Worm (Caenorhabditis elegans) whole organism, young adult: Measurements from ENCODE around the gene F41C3.1.

ENCODE experiments used
- C06A6.2 ChIP-seq: fragments of 200-800 bp; sonication (Bioruptor generic); conservative IDR thresholded peaks from 2 replicates; pipeline ENCODE4 v1.3.6; 2022; ENCODE audit warnings: missing genetic modification characterization, missing compliant biosample characterization
- ama-1 ChIP-seq, 3 experiments: fragments of 150-350 bp in 1 of 3; sonication (generic microtip) in 2 of 3; optimal IDR thresholded peaks; 2 replicates each; lab custom pipeline; 2014 to 2018; ENCODE audit warnings: missing biosample characterization in 2 of 3, missing genetic modification characterization in 2 of 3, missing genetic modification reagents in 2 of 3
- bed-2 ChIP-seq: fragments of 200-800 bp; sonication (Bioruptor generic); IDR thresholded peaks from 2 replicates; pipeline ENCODE4 v1.3.6; 2022; ENCODE audit warnings: missing genetic modification reagents, missing genetic modification characterization, missing compliant biosample characterization
- ccch-3 ChIP-seq: fragments of 200-800 bp; sonication (Bioruptor generic); optimal IDR thresholded peaks from 2 replicates; lab custom pipeline; 2018; ENCODE audit warnings: mild to moderate bottlenecking, missing genetic modification characterization, missing compliant biosample characterization
- hmg-1.2 ChIP-seq: fragments of 200-800 bp; sonication (Bioruptor generic); IDR thresholded peaks from 2 replicates; pipeline ENCODE4 v1.3.6; 2022; ENCODE audit warnings: missing genetic modification reagents, missing genetic modification characterization, missing compliant biosample characterization
- lin-26 ChIP-seq: fragments of 200-800 bp; sonication (Bioruptor generic); IDR thresholded peaks from 2 replicates; pipeline ENCODE4 v1.3.6; 2022; ENCODE audit warnings: missing genetic modification reagents, missing genetic modification characterization, missing compliant biosample characterization
- tbx-9 ChIP-seq: sonication (generic microtip); optimal IDR thresholded peaks from 2 replicates; lab custom pipeline; 2016; ENCODE audit warnings: borderline replicate concordance, missing genetic modification characterization, inconsistent platforms, missing compliant biosample characterization
- xnd-1 ChIP-seq: sonication (generic microtip); optimal IDR thresholded peaks from 2 replicates; lab custom pipeline; 2016; ENCODE audit warnings: missing genotype, missing genetic modification reagents, missing genetic modification characterization, missing compliant biosample characterization

DNA sequence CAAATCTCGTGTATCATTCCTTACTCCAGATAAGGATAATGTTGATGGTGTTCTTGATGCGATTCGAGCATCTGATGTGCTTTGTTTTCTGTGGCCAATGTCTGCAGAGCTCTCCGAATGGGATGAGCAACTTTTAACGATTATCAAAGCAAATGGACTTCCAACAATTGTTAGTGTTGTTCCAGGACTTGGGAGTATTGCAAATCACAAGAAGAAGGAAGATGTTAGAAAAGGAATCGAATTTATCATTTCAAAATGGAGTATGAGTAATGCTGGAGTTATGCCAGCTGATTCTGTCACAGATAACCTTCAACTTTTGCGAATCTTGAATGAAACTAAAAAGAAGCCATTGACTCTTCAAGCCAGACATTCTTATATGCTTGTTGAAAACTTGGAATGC is 41.3 kb upstream of the F41C3.1 start:
- TF ChIP-seq xnd-1 (tag; lab: Kevin White, UChicago), result no peak
- TF ChIP-seq lin-26, result no peak
- TF ChIP-seq C06A6.2, result no peak
- no peak for TF ChIP-seq tbx-9 (tag; lab: Kevin White, UChicago)
- TF ChIP-seq ccch-3 (GFP tag; lab: Kevin White, UChicago), result no peak
- no peak for TF ChIP-seq bed-2 (GFP tag; lab: Robert Waterston, UW)
- TF ChIP-seq ama-1 (optimal IDR thresholded peaks at IDR 0.05; lab: Kevin White, UChicago), result no peak
- TF ChIP-seq ama-1 (GFP tag; optimal IDR thresholded peaks at IDR 0.05; lab: Kevin White, UChicago), result no peak
- no peak for TF ChIP-seq hmg-1.2
